Worm (Caenorhabditis elegans) whole organism, young adult: Measurements from ENCODE around the gene pph-4.1.

ENCODE experiments used
- C17E4.6 ChIP-seq: fragments of 200-800 bp; sonication (Bioruptor generic); IDR thresholded peaks from 2 replicates; pipeline ENCODE4 v1.3.6; 2022; ENCODE audit warnings: missing genetic modification reagents, missing genetic modification characterization, missing compliant biosample characterization
- aptf-2 ChIP-seq: fragments of 200-800 bp; sonication (Bioruptor generic); conservative IDR thresholded peaks from 2 replicates; pipeline ENCODE4 v1.3.6; 2022; ENCODE audit warnings: missing genetic modification reagents, missing genetic modification characterization, missing compliant biosample characterization
- lsy-27 ChIP-seq: sonication (generic microtip); optimal IDR thresholded peaks from 2 replicates; lab custom pipeline; 2017; ENCODE audit warnings: missing genetic modification characterization, mild to moderate bottlenecking, missing compliant biosample characterization, antibody characterized with exemption, missing genotype, borderline replicate concordance; ENCODE audit not compliant: insufficient read depth
- tlf-1 ChIP-seq: fragments of 200-800 bp; sonication (Bioruptor generic); optimal IDR thresholded peaks from 2 replicates; lab custom pipeline; 2018; ENCODE audit warnings: mild to moderate bottlenecking, missing genetic modification characterization, missing compliant biosample characterization

DNA sequence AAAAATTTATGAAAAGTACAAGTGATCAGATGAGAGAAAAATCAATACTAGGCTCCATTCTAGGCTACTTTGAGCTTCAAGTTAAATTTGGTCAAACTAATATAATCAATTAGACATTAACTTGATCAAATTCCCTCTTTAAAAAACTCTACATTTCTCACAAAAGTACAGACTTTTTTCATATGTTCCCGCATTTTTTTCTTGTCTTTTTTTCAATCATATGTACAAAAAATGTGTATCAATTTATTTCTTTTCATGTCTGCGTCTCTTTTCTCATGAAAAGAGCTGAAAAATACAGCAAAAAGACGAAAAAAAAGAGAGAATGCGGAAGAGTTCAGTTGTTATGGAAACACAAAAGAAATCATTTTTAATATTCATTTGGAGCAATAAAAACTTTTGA is 51.9 kb downstream of the pph-4.1 start:
- TF ChIP-seq lsy-27 (tag; lab: Kevin White, UChicago) (no peak), tlf-1 (GFP tag; lab: Kevin White, UChicago) (no peak), aptf-2 (GFP tag; lab: Robert Waterston, UW) (no peak), C17E4.6 (GFP tag; lab: Robert Waterston, UW) (no peak)
